Worm (Caenorhabditis elegans) whole organism, midembryonic: ENCODE data around the gene Y67D8C.9.

ENCODE experiments used
- T22C8.4 ChIP-seq: fragments of 200-800 bp; sonication (Bioruptor generic); IDR thresholded peaks from 2 replicates; pipeline ENCODE4 v1.3.6; 2022; ENCODE audit warnings: missing genetic modification characterization, missing compliant biosample characterization
- flt-1 ChIP-seq: fragments of 200-800 bp; sonication (Bioruptor generic); IDR thresholded peaks from 2 replicates; pipeline ENCODE4 v1.3.6; 2022; ENCODE audit warnings: missing genetic modification characterization, missing compliant biosample characterization
- med-1 ChIP-seq: sonication (generic microtip); optimal IDR thresholded peaks from 2 replicates; lab custom pipeline; 2017; ENCODE audit warnings: missing genetic modification characterization, mild to moderate bottlenecking, missing compliant biosample characterization, antibody characterized with exemption, missing genetic modification reagents; ENCODE audit not compliant: insufficient read depth
- tab-1 ChIP-seq: fragments of 200-800 bp; sonication (Bioruptor generic); IDR thresholded peaks from 2 replicates; pipeline ENCODE4 v1.3.6; 2022; ENCODE audit warnings: missing genetic modification characterization, missing compliant biosample characterization

DNA sequence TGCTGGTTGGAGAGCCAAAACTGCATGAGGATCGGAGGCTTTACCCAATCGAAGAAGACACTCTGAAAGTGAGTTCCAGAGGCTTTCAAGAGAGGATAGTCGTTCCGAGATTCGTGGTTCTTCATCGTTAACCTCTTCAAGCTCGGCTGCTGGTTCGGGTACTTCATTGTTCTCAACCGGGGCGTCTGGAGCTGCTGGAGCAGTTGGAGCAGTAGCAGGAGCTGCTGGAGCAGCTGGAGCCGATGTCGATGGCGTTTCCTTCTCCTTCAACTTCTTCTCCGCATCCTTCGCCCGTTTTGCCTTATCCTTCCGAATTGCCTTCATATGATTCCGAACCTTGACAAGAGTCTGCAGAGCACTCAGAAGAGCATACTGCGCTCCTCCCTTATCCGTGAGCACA lies 51.4 kb downstream of the Y67D8C.9 start:
- TF ChIP-seq flt-1 (GFP tag; lab: Robert Waterston, UW) (no peak), tab-1 (GFP tag; lab: Robert Waterston, UW) (no peak), med-1 (GFP tag; lab: Kevin White, UChicago) (no peak), T22C8.4 (GFP tag; lab: Robert Waterston, UW) (no peak)
